Worm (Caenorhabditis elegans) whole organism, late embryonic: ENCODE results near the gene F47B10.9.

Source experiments
- F13H6.1 ChIP-seq: sonication (generic microtip); optimal IDR thresholded peaks from 2 replicates; lab custom pipeline; 2016; ENCODE audit warnings: missing genetic modification characterization, missing compliant biosample characterization
- T23F11.4 ChIP-seq: fragments of 200-800 bp; sonication (Bioruptor generic); optimal IDR thresholded peaks from 2 replicates; lab custom pipeline; 2018; ENCODE audit warnings: mild to moderate bottlenecking, missing genetic modification characterization, missing compliant biosample characterization
- ahr-1 ChIP-seq: sonication (generic microtip); optimal IDR thresholded peaks from 2 replicates; lab custom pipeline; 2016; ENCODE audit warnings: missing genetic modification characterization, missing compliant biosample characterization
- ama-1 ChIP-seq: fragments of 150-350 bp; optimal IDR thresholded peaks from 2 replicates; lab custom pipeline; 2014
- ceh-18 ChIP-seq: sonication (generic microtip); optimal IDR thresholded peaks from 2 replicates; lab custom pipeline; 2016; ENCODE audit warnings: missing genetic modification characterization, missing compliant biosample characterization
- ceh-2 ChIP-seq: sonication (generic microtip); optimal IDR thresholded peaks from 2 replicates; lab custom pipeline; 2016; ENCODE audit warnings: missing genotype, missing genetic modification characterization, missing compliant biosample characterization
- ceh-34 ChIP-seq: sonication (generic microtip); optimal IDR thresholded peaks from 2 replicates; lab custom pipeline; 2016; ENCODE audit warnings: mild to moderate bottlenecking, missing genetic modification characterization, missing compliant biosample characterization
- ceh-48 ChIP-seq: sonication (generic microtip); optimal IDR thresholded peaks from 2 replicates; lab custom pipeline; 2016; ENCODE audit warnings: missing genetic modification characterization, inconsistent platforms, missing compliant biosample characterization
- ceh-9 ChIP-seq: sonication (generic microtip); optimal IDR thresholded peaks from 2 replicates; lab custom pipeline; 2016; ENCODE audit warnings: mild to moderate bottlenecking, missing genetic modification characterization, inconsistent platforms, missing compliant biosample characterization
- elt-2 ChIP-seq: sonication (generic microtip); optimal IDR thresholded peaks from 2 replicates; lab custom pipeline; 2016; ENCODE audit warnings: missing genetic modification reagents, missing genetic modification characterization, missing compliant biosample characterization
- elt-4 ChIP-seq: sonication (generic microtip); optimal IDR thresholded peaks from 2 replicates; lab custom pipeline; 2016; ENCODE audit warnings: missing genetic modification characterization, missing compliant biosample characterization
- ets-4 ChIP-seq: sonication (generic microtip); optimal IDR thresholded peaks from 2 replicates; lab custom pipeline; 2016; ENCODE audit warnings: missing genetic modification characterization, missing compliant biosample characterization
- eyg-1 ChIP-seq: sonication (generic microtip); optimal IDR thresholded peaks from 2 replicates; lab custom pipeline; 2016; ENCODE audit warnings: missing genotype, missing genetic modification characterization, missing compliant biosample characterization
- fkh-10 ChIP-seq: fragments of 150-350 bp; optimal IDR thresholded peaks from 2 replicates; lab custom pipeline; 2014; ENCODE audit warnings: missing biosample characterization, missing genetic modification reagents, missing genetic modification characterization
- hlh-13 ChIP-seq: fragments of 200-800 bp; sonication (Bioruptor generic); optimal IDR thresholded peaks from 2 replicates; lab custom pipeline; 2018; ENCODE audit warnings: mild to moderate bottlenecking, missing genetic modification characterization, missing compliant biosample characterization
- hlh-8 ChIP-seq: sonication (generic microtip); optimal IDR thresholded peaks from 2 replicates; lab custom pipeline; 2016; ENCODE audit warnings: missing genotype, missing genetic modification characterization, missing compliant biosample characterization
- nhr-11 ChIP-seq: fragments of 150-350 bp; optimal IDR thresholded peaks from 2 replicates; lab custom pipeline; 2014; ENCODE audit warnings: missing biosample characterization, missing genetic modification characterization
- nhr-232 ChIP-seq: sonication (generic microtip); optimal IDR thresholded peaks from 2 replicates; lab custom pipeline; 2016; ENCODE audit warnings: missing genetic modification characterization, missing compliant biosample characterization
- npax-4 ChIP-seq: sonication (generic microtip); optimal IDR thresholded peaks from 2 replicates; lab custom pipeline; 2016; ENCODE audit warnings: missing genetic modification characterization, missing compliant biosample characterization
- pag-3 ChIP-seq: sonication (generic microtip); optimal IDR thresholded peaks from 2 replicates; lab custom pipeline; 2016; ENCODE audit warnings: missing compliant biosample characterization, missing genetic modification characterization, borderline replicate concordance
- pat-9 ChIP-seq: fragments of 200-800 bp; sonication (Bioruptor generic); optimal IDR thresholded peaks from 2 replicates; lab custom pipeline; 2018; ENCODE audit warnings: mild to moderate bottlenecking, missing genetic modification characterization, moderate library complexity, missing compliant biosample characterization
- pax-1 ChIP-seq: fragments of 150-350 bp; optimal IDR thresholded peaks from 2 replicates; lab custom pipeline; 2014; ENCODE audit warnings: missing biosample characterization, missing genetic modification characterization
- pqm-1 ChIP-seq: sonication (generic microtip); optimal IDR thresholded peaks from 2 replicates; lab custom pipeline; 2016; ENCODE audit warnings: missing genetic modification characterization, missing compliant biosample characterization
- ref-2 ChIP-seq: sonication (generic microtip); optimal IDR thresholded peaks from 2 replicates; lab custom pipeline; 2016; ENCODE audit warnings: missing genetic modification characterization, missing compliant biosample characterization
- sox-2 ChIP-seq: fragments of 200-800 bp; sonication (Bioruptor generic); IDR thresholded peaks from 2 replicates; pipeline ENCODE4 v1.3.6; 2022; ENCODE audit warnings: missing genetic modification reagents, missing genetic modification characterization, missing compliant biosample characterization
- syd-9 ChIP-seq: sonication (generic microtip); optimal IDR thresholded peaks from 2 replicates; lab custom pipeline; 2016; ENCODE audit warnings: mild to moderate bottlenecking, missing genetic modification characterization, moderate library complexity, missing compliant biosample characterization
- tbx-2 ChIP-seq: sonication (generic microtip); optimal IDR thresholded peaks from 2 replicates; lab custom pipeline; 2016; ENCODE audit warnings: missing genetic modification characterization, missing compliant biosample characterization
- ttx-3 ChIP-seq: sonication (generic microtip); optimal IDR thresholded peaks from 2 replicates; lab custom pipeline; 2016; ENCODE audit warnings: missing genetic modification reagents, missing genetic modification characterization, missing compliant biosample characterization
- unc-42 ChIP-seq: sonication (generic microtip); optimal IDR thresholded peaks from 2 replicates; lab custom pipeline; 2016; ENCODE audit warnings: missing genotype, missing genetic modification characterization, missing compliant biosample characterization
- unc-55 ChIP-seq: sonication (generic microtip); optimal IDR thresholded peaks from 2 replicates; lab custom pipeline; 2017; ENCODE audit warnings: missing biosample characterization, missing genetic modification reagents, missing genetic modification characterization
- zip-5 ChIP-seq: sonication (generic microtip); optimal IDR thresholded peaks from 2 replicates; lab custom pipeline; 2016; ENCODE audit warnings: missing genetic modification characterization, missing compliant biosample characterization

F47B10.9 gene

DNA sequence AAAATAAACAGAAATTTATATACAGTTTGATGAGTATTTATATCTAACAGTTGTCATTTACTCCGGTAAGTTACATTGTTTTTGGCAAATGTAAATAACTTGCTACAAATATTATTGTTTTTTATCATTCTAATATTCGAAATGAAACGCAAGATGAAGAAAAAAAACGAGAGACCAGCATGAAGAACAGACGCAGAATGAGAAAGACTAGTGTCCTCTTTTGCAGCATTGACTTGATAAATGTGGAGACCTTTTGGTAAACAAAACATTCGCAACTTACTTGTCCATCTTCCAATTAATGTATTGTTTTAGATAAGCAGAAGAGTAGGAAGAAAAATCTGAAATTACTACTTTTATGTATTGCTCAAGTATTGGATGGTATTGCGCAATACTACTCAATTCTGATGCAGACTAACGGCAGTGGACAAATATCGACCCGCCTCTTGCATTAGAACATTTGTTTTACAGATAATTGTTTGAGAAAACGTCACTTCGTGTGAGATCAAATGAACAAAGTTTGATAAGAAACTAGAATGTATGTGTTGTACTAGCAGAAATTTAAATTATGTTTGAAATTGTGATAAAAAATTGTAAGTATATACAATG, 36.6 kb downstream of the F47B10.9 start, which contains the start of gene pgp-6:
pgp-6 (minus strand) TSS at position 288 of the 606 bp plus-strand sequence.
- TF ChIP-seq ceh-9 (no peak), nhr-232 (no peak), elt-2 (tag; lab: Kevin White, UChicago) (peak; percentile 70), npax-4 (no peak)

DNA sequence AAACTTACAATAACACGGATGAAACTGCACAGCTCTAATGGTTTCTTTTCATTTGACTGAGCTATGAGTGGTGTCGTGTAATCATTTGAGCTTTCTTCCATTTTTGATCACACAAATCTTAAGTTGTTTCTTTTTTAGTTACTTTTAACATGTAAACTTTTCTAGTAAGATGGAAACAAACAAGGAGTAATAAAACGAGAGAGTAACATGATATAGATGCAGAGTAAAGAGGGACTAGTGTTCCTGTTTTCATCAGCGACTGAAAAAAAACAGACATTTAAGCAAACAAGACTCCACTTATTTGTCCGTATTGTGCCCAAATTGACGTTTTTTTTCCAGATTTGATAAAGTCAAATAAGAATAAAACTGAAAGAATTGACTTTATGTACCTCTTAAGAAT, 43.7 kb downstream of the F47B10.9 start, which contains the start of gene pgp-7:
pgp-7 (minus strand) TSS at position 101 of the 400 bp plus-strand sequence.
- TF ChIP-seq ahr-1 (tag; lab: Kevin White, UChicago) (no peak), pat-9 (tag; lab: Kevin White, UChicago) (no peak), unc-55 (GFP tag; lab: Kevin White, UChicago) (no peak), elt-4 (tag; lab: Kevin White, UChicago) (no peak), pag-3 (tag; lab: Kevin White, UChicago) (no peak), ref-2 (tag; lab: Kevin White, UChicago) (no peak), tbx-2 (no peak), eyg-1 (no peak), nhr-11 (tag; lab: Kevin White, UChicago) (no peak), sox-2 (no peak)

ce11 chrX:10864322-10864721, 49.6 kb downstream of the F47B10.9 start, which contains the start of gene pgp-8:
pgp-8 (minus strand) TSS chrX:10864422.
- no peak for TF ChIP-seq nhr-11 (tag; lab: Kevin White, UChicago)
- TF ChIP-seq pat-9 (tag; lab: Kevin White, UChicago): no peak
- no peak for TF ChIP-seq pax-1 (tag; lab: Kevin White, UChicago)
- no peak for TF ChIP-seq F13H6.1 (tag; lab: Kevin White, UChicago)
- TF ChIP-seq ama-1 (lab: Kevin White, UChicago): no peak
- TF ChIP-seq ets-4 (tag; lab: Kevin White, UChicago): no peak
- no peak for TF ChIP-seq fkh-10 (GFP tag; lab: Kevin White, UChicago)
- no peak for TF ChIP-seq unc-42 (tag; lab: Kevin White, UChicago)
- no peak for TF ChIP-seq ceh-34 (tag; lab: Kevin White, UChicago)
- no peak for TF ChIP-seq zip-5 (tag; lab: Kevin White, UChicago)
- no peak for TF ChIP-seq ceh-2
- TF ChIP-seq hlh-8 (tag; lab: Kevin White, UChicago): no peak
- TF ChIP-seq nhr-232: no peak
- TF ChIP-seq ceh-48 (tag; lab: Kevin White, UChicago): no peak
- no peak for TF ChIP-seq ceh-9
- no peak for TF ChIP-seq hlh-13 (GFP tag; lab: Kevin White, UChicago)
- TF ChIP-seq, all 69 proteins: peak for 0

- TF ChIP-seq hlh-8 (tag; lab: Kevin White, UChicago) (no peak), syd-9 (no peak), pqm-1 (no peak), T23F11.4 (no peak), ceh-18 (tag; lab: Kevin White, UChicago) (no peak), ceh-34 (tag; lab: Kevin White, UChicago) (no peak), ttx-3 (no peak)
These were observed 51.3 kb downstream of the F47B10.9 start for ce11 chrX:10862582-10862981.
